Worm (Caenorhabditis elegans) whole organism, midembryonic: ENCODE data around the gene inx-7.

Source experiments
- T22C8.4 ChIP-seq: fragments of 200-800 bp; sonication (Bioruptor generic); IDR thresholded peaks from 2 replicates; pipeline ENCODE4 v1.3.6; 2022; ENCODE audit warnings: missing genetic modification characterization, missing compliant biosample characterization
- cog-1 ChIP-seq: sonication (generic microtip); optimal IDR thresholded peaks from 2 replicates; lab custom pipeline; 2016; ENCODE audit warnings: missing genetic modification characterization, missing compliant biosample characterization
- flt-1 ChIP-seq: fragments of 200-800 bp; sonication (Bioruptor generic); IDR thresholded peaks from 2 replicates; pipeline ENCODE4 v1.3.6; 2022; ENCODE audit warnings: missing genetic modification characterization, missing compliant biosample characterization
- tab-1 ChIP-seq: fragments of 200-800 bp; sonication (Bioruptor generic); IDR thresholded peaks from 2 replicates; pipeline ENCODE4 v1.3.6; 2022; ENCODE audit warnings: missing genetic modification characterization, missing compliant biosample characterization
- ztf-23 ChIP-seq: fragments of 200-800 bp; sonication (Bioruptor generic); IDR thresholded peaks from 2 replicates; pipeline ENCODE4 v1.3.6; 2022; ENCODE audit warnings: missing genetic modification reagents, missing genetic modification characterization, missing compliant biosample characterization
- ztf-29 ChIP-seq: fragments of 200-800 bp; sonication (Bioruptor generic); IDR thresholded peaks from 2 replicates; pipeline ENCODE4 v1.3.6; 2022; ENCODE audit warnings: missing genetic modification reagents, missing genetic modification characterization, missing compliant biosample characterization

DNA sequence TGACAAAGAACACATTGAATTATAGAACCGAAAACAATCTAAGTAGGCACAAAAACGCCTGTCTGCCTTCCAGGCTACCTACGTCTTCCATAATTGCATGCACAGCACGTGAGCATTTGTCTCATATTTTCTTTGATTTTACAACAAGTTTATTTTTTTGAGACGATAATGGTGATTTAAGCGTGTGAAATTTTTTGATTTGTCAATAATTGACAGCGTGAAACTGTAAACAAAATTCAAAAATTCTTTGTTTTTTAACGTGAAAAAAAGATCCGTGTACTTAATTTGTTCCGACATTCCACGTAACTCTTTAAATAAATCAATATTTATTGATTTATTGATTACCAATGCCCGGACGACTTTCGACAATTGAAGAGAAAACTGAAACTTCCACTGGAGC is 29.4 kb downstream of the inx-7 start, which contains the start of gene dhhc-13:
- TF ChIP-seq flt-1 (no peak), tab-1 (no peak), cog-1 (tag; lab: Kevin White, UChicago) (no peak), T22C8.4 (no peak), ztf-29 (GFP tag; lab: Robert Waterston, UW) (no peak), ztf-23 (GFP tag; lab: Robert Waterston, UW) (no peak)
